Fruit fly (Drosophila melanogaster): ENCODE data around the gene fh.

- TF ChIP-seq Crg-1 (GFP tag; optimal IDR thresholded peaks at IDR 0.05) (no peak), kay (GFP tag; ENCODE audit: borderline replicate concordance) (no peak), CG11617 (GFP tag; optimal IDR thresholded peaks at IDR 0.05) (peak; percentile 3), CG12768 (GFP tag; optimal IDR thresholded peaks at IDR 0.05) (peak; percentile 25), Clk (GFP tag; optimal IDR thresholded peaks at IDR 0.05) (no peak), cnc (optimal IDR thresholded peaks at IDR 0.05) (no peak), tj (GFP tag; optimal IDR thresholded peaks at IDR 0.05) (no peak), CG1620 (GFP tag; optimal IDR thresholded peaks at IDR 0.05) (no peak)
These were observed 13.9 kb downstream of the fh start, which contains the start of gene fend for dm6 chrX:9134922-9135453.

Data from whole organism, adult.